Worm (Caenorhabditis elegans) whole organism, late embryonic: ENCODE data around the gene Y75B7AR.1.

Source experiments
- C38D4.7 ChIP-seq: fragments of 200-800 bp; sonication (Bioruptor generic); optimal IDR thresholded peaks from 2 replicates; lab custom pipeline; 2018; ENCODE audit warnings: mild to moderate bottlenecking, missing genetic modification characterization, moderate library complexity, missing compliant biosample characterization
- T23F11.4 ChIP-seq: fragments of 200-800 bp; sonication (Bioruptor generic); optimal IDR thresholded peaks from 2 replicates; lab custom pipeline; 2018; ENCODE audit warnings: mild to moderate bottlenecking, missing genetic modification characterization, missing compliant biosample characterization
- ahr-1 ChIP-seq: sonication (generic microtip); optimal IDR thresholded peaks from 2 replicates; lab custom pipeline; 2016; ENCODE audit warnings: missing genetic modification characterization, missing compliant biosample characterization
- ama-1 ChIP-seq: fragments of 150-350 bp; optimal IDR thresholded peaks from 2 replicates; lab custom pipeline; 2014
- ceh-18 ChIP-seq: sonication (generic microtip); optimal IDR thresholded peaks from 2 replicates; lab custom pipeline; 2016; ENCODE audit warnings: missing genetic modification characterization, missing compliant biosample characterization
- ceh-45 ChIP-seq: fragments of 200-800 bp; sonication (Bioruptor generic); IDR thresholded peaks from 2 replicates; pipeline ENCODE4 v1.3.6; 2022; ENCODE audit warnings: missing genetic modification reagents, missing genetic modification characterization, missing compliant biosample characterization
- ceh-6 ChIP-seq: fragments of 200-800 bp; sonication (Bioruptor generic); optimal IDR thresholded peaks from 2 replicates; lab custom pipeline; 2018; ENCODE audit warnings: mild to moderate bottlenecking, missing genetic modification characterization, missing compliant biosample characterization
- che-1 ChIP-seq: sonication (generic microtip); optimal IDR thresholded peaks from 2 replicates; lab custom pipeline; 2016; ENCODE audit warnings: mild to moderate bottlenecking, missing genetic modification characterization, missing compliant biosample characterization
- dve-1 ChIP-seq: sonication (generic microtip); optimal IDR thresholded peaks from 2 replicates; lab custom pipeline; 2017; ENCODE audit warnings: antibody characterized with exemption, mild to moderate bottlenecking, missing genetic modification characterization, missing compliant biosample characterization
- elt-2 ChIP-seq: sonication (generic microtip); optimal IDR thresholded peaks from 2 replicates; lab custom pipeline; 2016; ENCODE audit warnings: missing genetic modification reagents, missing genetic modification characterization, missing compliant biosample characterization
- elt-4 ChIP-seq: sonication (generic microtip); optimal IDR thresholded peaks from 2 replicates; lab custom pipeline; 2016; ENCODE audit warnings: missing genetic modification characterization, missing compliant biosample characterization
- gmeb-2 ChIP-seq: sonication (generic microtip); optimal IDR thresholded peaks from 2 replicates; lab custom pipeline; 2016; ENCODE audit warnings: missing genetic modification characterization, inconsistent platforms, missing compliant biosample characterization
- hlh-15 ChIP-seq: sonication (generic microtip); optimal IDR thresholded peaks from 2 replicates; lab custom pipeline; 2016; ENCODE audit warnings: missing genetic modification characterization, missing compliant biosample characterization
- lim-6 ChIP-seq: sonication (generic microtip); optimal IDR thresholded peaks from 2 replicates; lab custom pipeline; 2016; ENCODE audit warnings: missing genetic modification characterization, missing compliant biosample characterization
- mec-3 ChIP-seq: sonication (generic microtip); optimal IDR thresholded peaks from 2 replicates; lab custom pipeline; 2016; ENCODE audit warnings: borderline replicate concordance, missing genetic modification characterization, missing compliant biosample characterization
- nhr-11 ChIP-seq: fragments of 150-350 bp; optimal IDR thresholded peaks from 2 replicates; lab custom pipeline; 2014; ENCODE audit warnings: missing biosample characterization, missing genetic modification characterization
- nhr-232 ChIP-seq: sonication (generic microtip); optimal IDR thresholded peaks from 2 replicates; lab custom pipeline; 2016; ENCODE audit warnings: missing genetic modification characterization, missing compliant biosample characterization
- npax-4 ChIP-seq: sonication (generic microtip); optimal IDR thresholded peaks from 2 replicates; lab custom pipeline; 2016; ENCODE audit warnings: missing genetic modification characterization, missing compliant biosample characterization
- pag-3 ChIP-seq: sonication (generic microtip); optimal IDR thresholded peaks from 2 replicates; lab custom pipeline; 2016; ENCODE audit warnings: missing compliant biosample characterization, missing genetic modification characterization, borderline replicate concordance
- pax-1 ChIP-seq: fragments of 150-350 bp; optimal IDR thresholded peaks from 2 replicates; lab custom pipeline; 2014; ENCODE audit warnings: missing biosample characterization, missing genetic modification characterization
- pha-2 ChIP-seq: sonication (generic microtip); optimal IDR thresholded peaks from 2 replicates; lab custom pipeline; 2017; ENCODE audit warnings: mild to moderate bottlenecking, missing genetic modification characterization, missing compliant biosample characterization
- pqm-1 ChIP-seq: sonication (generic microtip); optimal IDR thresholded peaks from 2 replicates; lab custom pipeline; 2016; ENCODE audit warnings: missing genetic modification characterization, missing compliant biosample characterization
- pros-1 ChIP-seq: fragments of 150-350 bp; optimal IDR thresholded peaks from 2 replicates; lab custom pipeline; 2014; ENCODE audit warnings: missing biosample characterization, missing genetic modification reagents, missing genetic modification characterization
- rnt-1 ChIP-seq: sonication (generic microtip); optimal IDR thresholded peaks from 2 replicates; lab custom pipeline; 2016; ENCODE audit warnings: missing genetic modification characterization, missing compliant biosample characterization
- sdc-2 ChIP-seq: sonication (generic microtip); optimal IDR thresholded peaks from 2 replicates; lab custom pipeline; 2016; ENCODE audit warnings: missing genotype, missing genetic modification characterization, missing compliant biosample characterization
- ttx-3 ChIP-seq: sonication (generic microtip); optimal IDR thresholded peaks from 2 replicates; lab custom pipeline; 2016; ENCODE audit warnings: missing genetic modification reagents, missing genetic modification characterization, missing compliant biosample characterization
- unc-3 ChIP-seq, 2 experiments: fragments of 200-800 bp in 1 of 2; sonication (Bioruptor generic) in 1 of 2; sonication (generic microtip) in 1 of 2; conservative IDR thresholded peaks in 1 of 2; optimal IDR thresholded peaks in 1 of 2; 2 replicates each; pipeline versions ENCODE4 v1.3.6 to Lab custom; 2016 to 2022; ENCODE audit warnings: missing compliant biosample characterization in 2 of 2, missing genetic modification characterization in 2 of 2, missing genetic modification reagents in 1 of 2
- unc-42 ChIP-seq: sonication (generic microtip); optimal IDR thresholded peaks from 2 replicates; lab custom pipeline; 2016; ENCODE audit warnings: missing genotype, missing genetic modification characterization, missing compliant biosample characterization
- ztf-16 ChIP-seq: sonication (generic microtip); optimal IDR thresholded peaks from 2 replicates; lab custom pipeline; 2017; ENCODE audit warnings: missing genetic modification characterization, missing compliant biosample characterization

Y75B7AR.1 gene

DNA sequence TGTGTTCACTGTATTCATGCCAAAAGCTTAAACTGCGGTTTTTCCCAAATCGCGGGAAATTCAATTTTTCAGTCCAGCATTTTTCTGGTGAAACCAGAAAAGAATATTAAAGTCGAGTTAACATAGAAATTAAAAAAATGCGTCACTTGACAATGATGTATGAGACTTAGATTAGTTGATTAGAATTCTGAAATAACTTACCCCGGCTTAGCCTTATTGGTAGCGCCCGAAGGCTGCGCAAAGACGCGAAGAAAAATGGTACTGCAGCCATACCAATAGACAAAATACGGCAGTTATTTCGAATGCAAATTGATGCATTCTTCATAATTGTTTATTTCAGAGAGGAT, 40.6 kb upstream of the Y75B7AR.1 start:
- TF ChIP-seq hlh-15 (tag; lab: Kevin White, UChicago) (no peak), ceh-18 (no peak), dve-1 (tag; lab: Kevin White, UChicago) (no peak), ztf-16 (tag; lab: Kevin White, UChicago) (no peak), nhr-11 (tag; lab: Kevin White, UChicago) (no peak), pag-3 (tag; lab: Kevin White, UChicago) (no peak), ceh-6 (no peak), unc-3 (GFP tag; conservative IDR thresholded peaks at IDR 0.05; lab: Robert Waterston, UW) (no peak), unc-3 (tag; optimal IDR thresholded peaks at IDR 0.05; lab: Kevin White, UChicago) (no peak)

DNA sequence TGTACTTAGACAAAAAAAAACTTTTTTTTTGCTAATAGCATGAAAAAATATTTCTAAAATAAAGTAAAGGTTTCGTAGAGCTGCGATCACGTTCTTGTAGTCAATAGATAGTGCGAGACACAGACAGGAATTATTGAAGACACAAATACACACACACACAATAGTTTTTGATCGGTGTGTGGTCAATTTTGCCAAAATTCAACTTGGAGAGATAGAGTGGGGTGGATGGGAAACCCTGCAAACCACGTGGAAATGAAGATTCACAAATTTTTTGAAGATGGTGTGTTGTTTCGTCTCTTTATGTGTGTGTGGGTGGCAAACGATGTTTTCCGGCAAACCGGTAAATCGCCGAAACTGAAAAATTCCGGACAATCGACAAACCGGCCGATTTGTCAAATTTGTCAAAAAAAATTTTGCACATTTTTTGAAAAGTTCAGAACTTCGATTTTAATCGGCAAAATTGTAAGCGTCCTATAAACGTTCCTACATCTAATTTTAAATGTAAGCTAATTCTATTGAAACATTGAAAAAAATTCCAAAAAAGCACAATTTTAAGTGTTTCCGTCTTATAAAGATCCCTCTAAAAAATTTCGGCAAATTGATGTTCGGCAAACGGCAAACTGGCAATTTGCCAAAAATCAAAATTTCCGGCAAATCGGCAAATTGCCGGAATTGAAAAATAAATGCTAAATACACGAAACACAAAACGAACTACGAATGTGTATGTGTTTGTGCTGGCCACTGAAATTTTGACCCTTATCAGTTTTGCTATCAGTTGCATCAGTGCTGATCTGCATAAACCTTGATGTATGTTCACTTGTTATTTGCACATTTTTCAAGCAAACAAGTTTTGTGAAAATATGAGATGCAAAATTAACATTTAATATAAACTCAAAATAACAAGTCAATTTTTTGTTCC, 40.0 kb upstream of the Y75B7AR.1 start:
- no peak for TF ChIP-seq rnt-1 (tag; lab: Kevin White, UChicago)
- no peak for TF ChIP-seq ceh-45 (GFP tag; lab: Robert Waterston, UW)
- TF ChIP-seq pha-2 (tag; lab: Kevin White, UChicago), result no peak
- TF ChIP-seq pax-1 (tag; lab: Kevin White, UChicago), result no peak
- TF ChIP-seq elt-2 (tag; lab: Kevin White, UChicago), result peak; percentile 75
- TF ChIP-seq ahr-1, result no peak

DNA sequence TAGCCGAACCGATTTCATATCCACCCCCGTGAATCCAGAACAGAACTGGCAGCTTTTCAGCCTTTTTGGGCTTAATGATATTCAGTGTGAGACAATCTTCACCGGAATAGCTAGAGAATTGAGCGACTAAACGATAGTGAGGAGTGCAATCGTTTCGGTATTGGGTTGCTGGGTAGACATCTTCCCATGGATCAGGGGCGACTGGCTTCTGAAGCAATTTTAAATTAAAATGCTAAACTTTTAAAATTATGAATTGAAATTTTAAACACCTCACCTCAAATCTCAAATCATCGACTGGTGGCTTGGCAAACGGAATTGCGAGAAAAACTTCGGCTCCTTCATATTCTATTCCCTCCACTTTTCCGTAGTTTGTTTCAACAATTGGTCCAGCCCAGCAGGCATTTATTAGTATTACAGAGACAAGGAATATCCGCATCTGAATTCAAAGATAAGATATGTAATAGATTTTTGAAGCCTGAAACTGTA, 38.9 kb upstream of the Y75B7AR.1 start, which contains the start of gene ges-1:
Gene ges-1 (minus strand): TSS at position 436 of the 486 bp plus-strand sequence.
- TF ChIP-seq T23F11.4 (GFP tag; lab: Kevin White, UChicago) (no peak), ttx-3 (no peak), che-1 (no peak), pros-1 (tag; lab: Kevin White, UChicago) (no peak), C38D4.7 (GFP tag; lab: Kevin White, UChicago) (no peak), mec-3 (tag; lab: Kevin White, UChicago) (no peak), elt-4 (no peak), npax-4 (no peak), ama-1 (lab: Kevin White, UChicago) (no peak), hlh-15 (tag; lab: Kevin White, UChicago) (no peak), sdc-2 (tag; lab: Kevin White, UChicago) (no peak)

DNA sequence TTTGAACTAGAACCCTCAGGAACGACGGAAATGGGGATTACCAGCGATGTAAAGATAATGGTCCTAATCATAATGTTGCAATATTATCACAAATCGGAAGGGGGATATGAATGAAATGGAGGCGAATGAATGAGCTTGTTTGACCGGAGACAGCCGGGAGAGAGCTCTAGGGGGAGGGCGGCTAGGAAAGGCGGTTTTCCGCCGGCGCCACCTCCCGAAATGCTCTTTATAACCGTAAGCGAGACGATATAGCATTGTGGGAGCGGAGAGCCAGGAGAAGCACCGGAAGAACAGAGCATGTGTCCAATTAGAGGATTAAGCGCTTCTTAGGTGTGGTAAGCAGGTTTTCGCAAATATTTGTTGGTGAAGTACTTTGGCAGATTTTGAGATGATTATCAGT, 32.8 kb upstream of the Y75B7AR.1 start, which contains the start of gene R12A1.3:
Gene R12A1.3 (minus strand): TSS at position 200 of the 400 bp plus-strand sequence.
- no peak for TF ChIP-seq nhr-232
- TF ChIP-seq hlh-15 (tag; lab: Kevin White, UChicago), result no peak
- TF ChIP-seq mec-3 (tag; lab: Kevin White, UChicago), result peak; percentile 52

DNA sequence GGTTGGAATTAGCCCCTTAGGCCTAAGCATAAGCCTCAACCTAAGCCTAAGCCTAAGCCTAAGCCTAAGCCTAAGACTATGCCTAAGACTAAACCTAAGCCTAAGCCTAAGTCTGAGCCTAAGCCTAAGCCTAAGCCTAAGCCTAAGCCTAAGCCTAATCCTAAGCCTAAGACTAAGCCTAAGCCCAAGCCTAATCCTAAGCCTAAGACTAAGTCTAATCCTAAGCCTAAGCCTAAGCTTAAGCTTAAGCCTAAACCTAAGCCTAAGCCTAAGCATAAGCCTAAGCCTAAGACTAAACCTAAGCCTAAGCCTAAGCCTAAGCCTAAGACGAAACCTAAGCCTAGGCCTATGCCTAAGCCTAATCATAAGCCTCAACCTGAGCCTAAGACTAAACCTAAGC, 30.5 kb upstream of the Y75B7AR.1 start:
- TF ChIP-seq gmeb-2 (tag; lab: Kevin White, UChicago) (no peak), dve-1 (tag; lab: Kevin White, UChicago) (peak; percentile 79)

DNA sequence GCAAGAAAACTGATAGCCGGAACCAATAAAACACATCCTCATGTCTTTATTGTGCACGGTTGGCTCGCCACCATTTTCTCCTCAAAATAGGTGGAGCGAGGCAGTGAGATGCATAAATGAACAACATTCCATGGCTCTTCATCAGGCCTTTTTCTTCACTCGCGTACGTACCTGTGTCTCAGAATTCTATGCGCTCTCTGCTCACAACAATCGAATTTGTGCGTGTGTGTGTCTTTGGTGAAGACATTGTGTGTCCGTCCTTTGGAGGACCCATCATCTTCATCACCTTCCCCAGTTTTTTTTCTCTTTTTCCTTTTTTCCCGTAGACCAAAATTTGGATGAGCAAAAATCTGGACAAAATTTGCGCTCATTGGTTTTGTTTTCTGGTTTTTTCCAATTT, 29.5 kb upstream of the Y75B7AR.1 start:
- no peak for TF ChIP-seq lim-6 (tag; lab: Kevin White, UChicago)
- TF ChIP-seq pqm-1 (tag; lab: Kevin White, UChicago), result no peak
- peak; percentile 29 for TF ChIP-seq unc-42 (tag; lab: Kevin White, UChicago)
